Worm (Caenorhabditis elegans): ENCODE measurements around the gene ZK945.6.

ce11 chrII:10099804-10100360 is 6.9 kb downstream of the ZK945.6 start, which contains the start of the genes pas-7 and puf-12:
- TF ChIP-seq tlf-1 (GFP tag; optimal IDR thresholded peaks at IDR 0.05) (no peak), ztf-22 (GFP tag; optimal IDR thresholded peaks at IDR 0.05) (no peak), cebp-2 (GFP tag; IDR thresholded peaks at IDR 0.05) (no peak)

Measured in whole organism, young adult.